Fruit fly (Drosophila melanogaster): ENCODE measurements around the gene Icmt.

The Icmt gene

dm6 chr3L:13017803-13018324 lies at the start of gene Icmt, which contains the start of gene mRpL20 (continued):
- peak; percentile 92 for TF ChIP-seq NfI (GFP tag; optimal IDR thresholded peaks at IDR 0.05)
- peak; percentile 65 for TF ChIP-seq inv (GFP tag; IDR thresholded peaks at IDR 0.05; ENCODE audit: partially characterized antibody)
- peak; percentile 93 for TF ChIP-seq Xbp1 (GFP tag; optimal IDR thresholded peaks at IDR 0.05)
- TF ChIP-seq Hmx (GFP tag; optimal IDR thresholded peaks at IDR 0.05): peak; percentile 34
- peak; percentile 92 for TF ChIP-seq ssp (GFP tag; IDR thresholded peaks at IDR 0.05)
- TF ChIP-seq D (optimal IDR thresholded peaks at IDR 0.05): no peak
- peak; percentile 64 for TF ChIP-seq D (GFP tag; optimal IDR thresholded peaks at IDR 0.05)
- peak in 1 of 2 experiments; percentile 35 for TF ChIP-seq eve (GFP tag; optimal IDR thresholded peaks at IDR 0.05)
- TF ChIP-seq Tbp (GFP tag; optimal IDR thresholded peaks at IDR 0.05): no peak
- TF ChIP-seq CG8478 (optimal IDR thresholded peaks at IDR 0.05): no peak
- TF ChIP-seq CG32772 (GFP tag; IDR thresholded peaks at IDR 0.05): peak; percentile 97
- TF ChIP-seq dan (GFP tag; IDR thresholded peaks at IDR 0.05): peak; percentile 80
- peak; percentile 94 for TF ChIP-seq HmgZ (tag; optimal IDR thresholded peaks at IDR 0.05)
- peak; percentile 51 for TF ChIP-seq Bteb2 (GFP tag; optimal IDR thresholded peaks at IDR 0.05)
- no peak for TF ChIP-seq gro (GFP tag; optimal IDR thresholded peaks at IDR 0.05)
- no peak for TF ChIP-seq btn (GFP tag; optimal IDR thresholded peaks at IDR 0.05)
- TF ChIP-seq tll (GFP tag; optimal IDR thresholded peaks at IDR 0.05): no peak
- no peak for TF ChIP-seq en (GFP tag; optimal IDR thresholded peaks at IDR 0.05)
- TF ChIP-seq CG18764 (GFP tag; optimal IDR thresholded peaks at IDR 0.05): peak; percentile 56
- peak; percentile 94 for TF ChIP-seq CG8388 (GFP tag; optimal IDR thresholded peaks at IDR 0.05)
- TF ChIP-seq nerfin-2 (GFP tag; IDR thresholded peaks at IDR 0.05; ENCODE audit: partially characterized antibody): peak; percentile 92
- peak; percentile 95 for TF ChIP-seq CG43689 (GFP tag; IDR thresholded peaks at IDR 0.05)
- TF ChIP-seq CG7556 (GFP tag; optimal IDR thresholded peaks at IDR 0.05): peak; percentile 92
- TF ChIP-seq org-1 (GFP tag; optimal IDR thresholded peaks at IDR 0.05): peak; percentile 84
- TF ChIP-seq al (GFP tag; IDR thresholded peaks at IDR 0.05): peak; percentile 95
- TF ChIP-seq sisA (GFP tag; IDR thresholded peaks at IDR 0.05): peak; percentile 92
- peak; percentile 62 for TF ChIP-seq gcm2 (GFP tag; optimal IDR thresholded peaks at IDR 0.05)
- TF ChIP-seq CG9437 (GFP tag; optimal IDR thresholded peaks at IDR 0.05): peak; percentile 88
- TF ChIP-seq kay (GFP tag; optimal IDR thresholded peaks at IDR 0.05): peak; percentile 75
- peak; percentile 96 for TF ChIP-seq CG12659 (GFP tag; optimal IDR thresholded peaks at IDR 0.05)
- peak; percentile 59 for TF ChIP-seq vfl (GFP tag; optimal IDR thresholded peaks at IDR 0.05)
- peak in 1 of 3 experiments; percentile 82 for TF ChIP-seq Stat92E (GFP tag; optimal IDR thresholded peaks at IDR 0.05)
- no peak for TF ChIP-seq ash1 (GFP tag; optimal IDR thresholded peaks at IDR 0.05)
- TF ChIP-seq maf-S (GFP tag; optimal IDR thresholded peaks at IDR 0.05): peak; percentile 37
- TF ChIP-seq CG17912 (GFP tag; optimal IDR thresholded peaks at IDR 0.05): no peak
- no peak for TF ChIP-seq zf30C (GFP tag; optimal IDR thresholded peaks at IDR 0.05)
- TF ChIP-seq sna (GFP tag; IDR thresholded peaks at IDR 0.05; ENCODE audit: partially characterized antibody): peak; percentile 73; the same call in 1 of the 2 replicates
- TF ChIP-seq hb (GFP tag; IDR thresholded peaks at IDR 0.05; ENCODE audit: partially characterized antibody): peak; percentile 81
- peak; percentile 72 for TF ChIP-seq Hsf (GFP tag; optimal IDR thresholded peaks at IDR 0.05)
- TF ChIP-seq CG1233 (GFP tag; optimal IDR thresholded peaks at IDR 0.05): peak; percentile 88
- TF ChIP-seq Sry-δ (GFP tag; optimal IDR thresholded peaks at IDR 0.05): peak; percentile 33
- TF ChIP-seq CrebB (tag; optimal IDR thresholded peaks at IDR 0.05): peak; percentile 90
- peak; percentile 96 for TF ChIP-seq CG9817 (tag; optimal IDR thresholded peaks at IDR 0.05)
- peak; percentile 97 for TF ChIP-seq gcm (GFP tag; optimal IDR thresholded peaks at IDR 0.05)
- peak; percentile 88 for TF ChIP-seq CG16815 (GFP tag; optimal IDR thresholded peaks at IDR 0.05)
- TF ChIP-seq Optix (GFP tag; IDR thresholded peaks at IDR 0.05): no peak
- peak; percentile 94 for TF ChIP-seq ro (GFP tag; IDR thresholded peaks at IDR 0.05)
- TF ChIP-seq CG8359 (GFP tag; optimal IDR thresholded peaks at IDR 0.05; ENCODE audit: borderline replicate concordance): peak; percentile 25
- no peak for TF ChIP-seq br (optimal IDR thresholded peaks at IDR 0.05)
- TF ChIP-seq twi (tag; optimal IDR thresholded peaks at IDR 0.05): peak; percentile 85
- peak; percentile 96 for TF ChIP-seq Mrtf (GFP tag; IDR thresholded peaks at IDR 0.05)

All from whole organism, embryonic.